Worm (Caenorhabditis elegans) whole organism, late embryonic: ENCODE results near the gene T01D1.8.

Source experiments
- F13H6.1 ChIP-seq: sonication (generic microtip); optimal IDR thresholded peaks from 2 replicates; lab custom pipeline; 2016; ENCODE audit warnings: missing genetic modification characterization, missing compliant biosample characterization
- ceh-9 ChIP-seq: sonication (generic microtip); optimal IDR thresholded peaks from 2 replicates; lab custom pipeline; 2016; ENCODE audit warnings: mild to moderate bottlenecking, missing genetic modification characterization, inconsistent platforms, missing compliant biosample characterization
- gmeb-2 ChIP-seq: sonication (generic microtip); optimal IDR thresholded peaks from 2 replicates; lab custom pipeline; 2016; ENCODE audit warnings: missing genetic modification characterization, inconsistent platforms, missing compliant biosample characterization
- lim-6 ChIP-seq: sonication (generic microtip); optimal IDR thresholded peaks from 2 replicates; lab custom pipeline; 2016; ENCODE audit warnings: missing genetic modification characterization, missing compliant biosample characterization
- pag-3 ChIP-seq: sonication (generic microtip); optimal IDR thresholded peaks from 2 replicates; lab custom pipeline; 2016; ENCODE audit warnings: missing compliant biosample characterization, missing genetic modification characterization, borderline replicate concordance
- pha-4 ChIP-seq: fragments of 150-350 bp; optimal IDR thresholded peaks from 2 replicates; lab custom pipeline; 2018; ENCODE audit warnings: missing biosample characterization, missing genetic modification reagents, missing genetic modification characterization

DNA sequence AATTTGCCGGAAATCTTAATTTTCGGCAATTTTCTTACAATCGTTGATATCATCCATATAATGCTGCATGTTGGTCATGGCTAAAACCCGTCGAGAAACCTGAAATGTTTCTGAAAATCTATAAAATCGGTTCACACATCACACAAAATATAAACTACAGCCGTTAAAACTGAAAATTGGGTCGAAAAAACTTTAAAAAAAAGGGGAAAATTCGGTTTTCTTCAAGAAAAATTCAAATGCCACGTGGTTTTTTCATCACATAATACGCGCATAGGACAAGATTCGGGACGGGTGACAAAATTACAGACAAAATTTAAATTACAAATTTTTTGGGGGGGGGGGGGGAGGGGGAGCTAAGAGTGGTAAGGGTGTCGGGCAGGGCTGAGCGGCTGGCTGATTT, 46.1 kb downstream of the T01D1.8 start, which contains the start of gene Y43H11AL.1:
- TF ChIP-seq F13H6.1 (tag; lab: Kevin White, UChicago) (no peak), pag-3 (tag; lab: Kevin White, UChicago) (no peak), gmeb-2 (no peak), ceh-9 (tag; lab: Kevin White, UChicago) (no peak), lim-6 (tag; lab: Kevin White, UChicago) (no peak), pha-4 (tag; lab: Kevin White, UChicago) (no peak)
